Fruit fly (Drosophila melanogaster): ENCODE results near the gene CG42570.

CG42570 gene

DNA sequence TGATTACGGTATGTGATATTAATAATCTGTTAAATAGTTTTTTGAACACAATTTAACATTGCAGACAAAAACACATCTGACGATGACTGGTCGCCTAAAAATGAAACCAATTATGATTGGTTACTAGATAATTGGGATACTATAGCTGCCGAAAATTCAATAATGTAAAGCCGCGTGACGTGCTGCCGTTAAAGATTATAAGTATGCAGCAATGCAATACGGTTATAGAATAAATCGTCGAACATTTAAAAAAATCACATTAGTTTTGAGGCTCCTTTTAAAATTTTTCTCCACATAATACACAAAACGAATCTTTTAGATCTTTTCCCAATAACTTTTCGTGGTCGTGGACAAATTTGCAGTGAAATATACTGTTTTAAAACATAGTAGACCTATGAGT lies at the start of gene CG42570:
TSS of gene CG42570 (plus strand) at position 301 of the 400 bp plus-strand sequence.
- TF ChIP-seq noc (tag; optimal IDR thresholded peaks at IDR 0.05): no peak

DNA sequence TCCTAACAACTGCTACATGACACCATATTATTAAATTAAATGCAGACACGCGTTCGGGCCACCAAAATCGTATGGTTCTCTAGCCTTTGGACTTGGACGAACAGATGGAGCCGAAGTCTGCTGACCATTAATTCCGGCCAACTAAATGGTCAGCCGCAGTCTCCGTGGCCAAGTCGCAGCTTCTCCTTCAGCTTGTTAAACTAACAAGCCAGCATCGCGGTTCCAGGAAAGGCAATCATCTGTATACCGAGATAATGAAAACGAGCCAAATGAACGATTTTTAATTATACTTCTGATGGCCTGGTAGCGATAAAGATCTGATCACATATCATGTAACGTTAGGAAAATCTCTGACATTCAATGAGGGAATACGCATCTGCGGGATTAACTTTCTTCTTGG lies 47.7 kb upstream of the CG42570 start:
- TF ChIP-seq noc (tag; optimal IDR thresholded peaks at IDR 0.05): no peak

DNA sequence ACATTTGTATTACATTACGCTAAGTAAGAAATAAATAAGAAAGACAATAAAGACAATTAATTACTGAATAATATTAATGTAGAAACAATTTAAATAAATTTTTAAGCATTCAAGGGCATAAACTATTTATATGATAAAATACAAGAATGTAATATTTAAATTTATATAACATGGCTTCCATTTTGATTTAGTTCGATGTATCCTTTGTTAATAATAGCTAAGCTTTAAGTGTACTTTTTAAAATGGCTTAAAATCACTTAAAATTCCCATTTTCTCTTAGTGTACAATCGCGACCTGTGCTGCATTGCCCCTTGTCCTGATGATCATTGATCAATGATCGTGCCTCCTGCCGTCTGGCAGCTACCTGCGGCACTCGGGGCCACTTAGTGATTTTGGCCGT lies 47.2 kb upstream of the CG42570 start:
- TF ChIP-seq noc (tag; optimal IDR thresholded peaks at IDR 0.05): no peak

DNA sequence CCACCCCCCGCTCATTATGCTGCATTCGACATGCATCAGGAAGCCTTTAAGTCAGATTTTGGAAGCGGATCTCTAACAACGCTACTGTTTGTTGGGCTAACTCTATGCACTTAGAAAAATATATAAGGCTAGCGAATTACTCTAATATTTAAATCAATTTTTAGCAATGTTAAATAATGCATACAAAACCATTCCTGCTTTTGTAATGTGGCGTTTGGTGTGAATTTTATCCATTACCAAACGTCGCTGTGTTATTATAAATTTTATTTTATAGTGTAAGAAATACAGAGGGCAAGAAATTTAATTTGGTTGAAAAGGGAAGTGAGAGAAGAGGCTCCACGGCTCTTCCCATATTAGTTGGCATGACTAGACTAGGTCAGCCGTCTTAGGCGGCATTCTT lies 44.8 kb upstream of the CG42570 start:
- no peak for TF ChIP-seq noc (tag; optimal IDR thresholded peaks at IDR 0.05)

DNA sequence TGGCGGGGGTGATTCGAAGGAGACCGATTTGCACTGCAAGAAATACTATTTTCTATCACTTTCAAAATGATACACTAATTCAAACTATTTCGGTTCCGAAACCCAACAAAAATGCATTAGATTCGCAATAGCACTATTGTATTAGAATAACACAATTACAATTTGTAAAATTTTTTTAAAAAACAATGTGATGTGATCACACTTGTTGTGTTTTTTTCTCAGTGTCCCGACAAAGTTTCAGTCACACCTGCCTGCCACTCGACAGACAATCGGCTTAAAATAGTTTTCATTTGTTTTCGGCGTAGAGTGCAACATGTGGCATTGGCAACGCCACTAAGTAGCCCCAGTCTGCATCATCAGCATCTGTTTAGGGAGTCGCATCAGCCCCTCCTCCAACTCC lies 42.5 kb upstream of the CG42570 start:
- TF ChIP-seq noc (tag; optimal IDR thresholded peaks at IDR 0.05): no peak

DNA sequence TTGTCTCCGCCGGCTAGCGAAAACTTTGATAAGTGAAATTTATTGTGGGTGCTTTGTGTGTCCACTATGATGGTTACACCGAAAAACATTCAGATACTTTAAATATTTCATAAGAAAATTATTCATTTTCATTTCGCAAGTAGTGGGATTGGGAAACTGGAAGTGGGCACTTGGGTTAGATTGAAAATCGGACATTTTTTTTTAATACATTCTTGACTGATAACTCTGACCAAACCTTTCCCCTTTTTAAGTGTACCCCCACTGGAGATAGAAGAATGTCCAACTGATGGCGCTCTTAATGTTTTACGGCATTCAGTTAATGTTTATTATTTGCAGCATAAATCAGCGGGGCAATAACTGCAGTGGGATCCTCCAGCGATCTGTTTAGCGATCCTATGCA lies 40.0 kb upstream of the CG42570 start:
- no peak for TF ChIP-seq noc (tag; optimal IDR thresholded peaks at IDR 0.05)

DNA sequence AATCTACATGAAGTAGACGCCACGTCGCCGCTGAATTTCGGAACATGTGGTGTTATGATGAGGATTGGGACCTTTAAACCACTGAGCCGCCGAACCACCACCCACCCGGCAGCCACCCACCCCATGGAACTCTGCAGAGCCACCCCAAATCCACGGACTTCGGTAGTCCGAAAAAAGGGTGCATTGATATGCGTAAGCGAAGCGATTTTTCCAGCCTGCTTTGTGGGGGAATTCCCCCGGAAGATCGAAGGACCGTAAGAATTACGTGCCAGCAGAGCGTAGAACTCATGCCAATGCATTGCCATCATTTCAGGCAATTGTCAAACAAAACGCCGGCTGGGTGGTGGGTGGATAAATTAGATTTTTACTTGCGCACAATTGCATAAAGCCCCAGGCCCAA lies 39.3 kb upstream of the CG42570 start:
- TF ChIP-seq noc (tag; optimal IDR thresholded peaks at IDR 0.05): no peak

DNA sequence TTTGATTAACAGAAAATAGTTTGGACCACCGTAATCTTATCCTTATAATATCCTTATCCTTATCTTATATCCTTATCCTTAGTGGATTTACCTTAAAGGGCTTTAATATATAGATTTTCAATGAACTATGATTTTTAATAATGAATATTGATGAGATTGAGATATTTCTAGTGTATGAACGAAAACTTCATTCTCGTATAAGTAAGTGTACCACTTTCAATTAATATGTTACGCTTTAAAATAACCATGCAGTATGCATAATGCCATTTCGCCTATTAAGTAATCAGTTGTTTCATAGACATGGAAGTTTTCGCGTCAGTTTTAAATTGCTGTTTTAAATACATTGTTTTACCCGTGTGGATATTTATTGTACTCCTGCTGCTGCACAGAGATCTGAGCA lies 38.2 kb upstream of the CG42570 start, which contains the start of gene CG7304:
TSS of gene CG7304 (plus strand) at position 301 of the 400 bp plus-strand sequence.
- TF ChIP-seq noc (tag; optimal IDR thresholded peaks at IDR 0.05): no peak

DNA sequence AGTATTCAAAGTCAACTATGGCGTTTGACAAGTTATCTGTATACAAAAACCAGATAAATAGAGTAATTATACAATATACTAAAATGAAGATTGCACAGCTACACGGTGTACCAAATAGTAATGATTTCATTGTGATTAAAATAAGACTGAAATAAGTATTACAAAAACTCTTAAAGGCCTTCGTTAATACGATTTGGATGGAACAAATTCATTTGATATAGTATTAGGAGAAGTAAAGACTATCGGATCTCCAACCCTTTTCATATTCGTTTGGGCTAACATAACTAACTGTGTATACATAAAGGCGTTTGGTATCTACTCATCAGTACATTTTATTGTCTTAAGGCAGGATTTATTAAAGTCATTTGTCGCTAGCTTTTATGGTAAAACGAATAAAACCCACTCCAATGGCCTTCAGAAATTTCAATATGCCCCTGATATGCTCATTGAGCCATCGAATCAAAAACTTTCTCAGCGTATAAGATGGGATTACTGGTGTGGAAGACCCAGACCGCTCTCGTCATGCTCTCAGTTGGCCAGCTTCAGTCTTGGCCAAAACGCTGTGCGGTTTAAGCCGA lies 34.2 kb upstream of the CG42570 start, which contains the start of the genes CG7579 and Pgant8:
TSS of gene CG7579 (minus strand) at position 101 of the 578 bp plus-strand sequence.
TSS of gene Pgant8 (plus strand) at position 528 of the 578 bp plus-strand sequence.
- TF ChIP-seq noc (tag; optimal IDR thresholded peaks at IDR 0.05): no peak

DNA sequence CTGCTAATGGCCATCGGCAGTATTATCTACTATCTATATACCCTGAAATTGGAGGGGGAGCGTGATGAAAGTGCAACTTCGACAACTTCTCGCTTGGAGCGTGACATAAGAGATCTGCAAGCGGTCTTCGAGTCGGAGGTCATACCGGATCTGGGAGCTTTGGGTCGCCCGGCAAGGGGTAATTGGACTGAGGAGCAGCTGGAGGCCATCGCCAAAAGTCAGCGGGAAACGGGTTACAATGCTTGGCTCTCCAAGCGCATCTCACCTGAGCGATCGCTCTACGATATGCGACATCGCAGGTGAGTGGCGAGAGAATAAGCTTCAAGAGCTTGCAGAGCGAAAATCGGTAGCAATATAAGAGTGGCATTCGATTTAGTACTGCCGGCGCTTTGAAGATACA lies 33.6 kb upstream of the CG42570 start:
- TF ChIP-seq noc (tag; optimal IDR thresholded peaks at IDR 0.05): no peak

DNA sequence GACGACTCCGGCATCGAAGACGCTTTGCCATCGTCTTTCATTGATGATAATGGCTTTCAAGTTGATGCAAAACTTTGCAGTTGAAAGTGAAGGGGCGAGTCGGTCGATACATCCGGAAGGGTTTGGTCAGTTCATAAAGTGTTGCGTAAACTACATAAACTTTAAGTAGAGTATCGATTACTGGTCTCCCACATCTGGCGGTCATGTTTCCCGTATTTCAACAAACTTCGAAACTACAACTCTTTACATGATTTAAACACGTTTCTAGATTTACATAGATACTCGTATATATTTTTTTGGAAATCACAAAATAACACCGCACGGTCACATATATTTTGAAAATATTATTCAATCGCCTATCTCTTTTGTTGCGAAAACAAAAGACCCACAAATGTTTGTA lies 29.8 kb upstream of the CG42570 start, which contains the start of gene CG34452:
TSS of gene CG34452 (minus strand) at position 101 of the 400 bp plus-strand sequence.
- TF ChIP-seq noc (tag; optimal IDR thresholded peaks at IDR 0.05): no peak

DNA sequence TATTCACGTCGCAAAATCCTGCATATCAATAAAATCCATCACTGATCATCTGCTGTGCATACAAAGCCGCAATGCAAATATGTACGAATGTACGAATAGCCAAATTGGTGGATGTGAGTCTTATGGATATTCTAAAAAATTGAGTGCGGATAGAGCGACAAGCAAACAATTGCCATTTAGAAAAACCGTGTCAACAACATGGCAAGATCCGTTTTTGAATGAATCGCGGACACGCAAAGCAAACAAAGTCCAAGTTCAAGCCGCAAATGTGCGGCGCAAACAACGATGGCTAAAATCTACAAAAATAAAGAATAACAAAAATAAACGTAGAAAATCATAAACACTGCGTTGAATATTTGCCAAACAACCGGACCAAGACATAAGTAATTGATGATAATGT lies 28.1 kb upstream of the CG42570 start:
- peak; percentile 48 for TF ChIP-seq noc (tag; optimal IDR thresholded peaks at IDR 0.05)

DNA sequence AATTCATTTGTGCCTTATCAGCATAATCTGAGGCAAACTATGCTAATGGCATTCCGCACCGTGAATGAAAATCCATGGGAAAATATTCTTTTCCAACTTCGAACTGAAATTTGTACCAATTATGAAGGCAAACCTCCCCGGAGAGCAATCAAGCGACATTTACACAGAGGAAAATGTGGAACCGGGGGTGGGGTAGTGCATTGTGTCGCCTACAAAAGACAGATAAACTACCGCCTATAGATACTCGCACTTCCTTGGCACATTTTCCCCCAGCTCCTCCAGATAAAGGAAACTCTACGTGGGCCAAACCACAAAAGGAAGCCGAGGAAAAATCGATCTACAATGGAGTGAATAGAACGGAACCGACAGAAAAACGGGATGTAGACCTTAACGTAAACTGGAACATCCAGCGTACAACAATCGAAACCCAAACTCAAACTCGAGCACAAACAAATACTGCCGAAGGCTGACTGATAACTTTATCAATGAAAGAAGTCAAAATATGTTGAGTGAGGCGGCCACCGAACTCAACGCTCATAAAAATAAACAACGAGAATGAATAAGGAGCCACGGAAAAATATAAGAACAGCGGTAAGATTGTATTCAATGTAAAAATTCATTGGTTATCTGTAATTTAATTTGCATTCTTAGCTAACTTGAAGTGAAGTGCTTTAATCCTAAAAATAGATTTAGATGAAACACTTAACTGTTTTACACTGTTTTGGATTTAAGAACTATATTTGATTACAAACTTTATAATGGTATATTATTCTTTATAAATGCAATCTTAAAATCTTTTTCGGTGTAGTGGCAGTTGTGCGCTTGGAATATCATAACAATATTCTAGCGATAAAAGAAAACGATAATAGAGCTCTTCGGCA lies 26.7 kb upstream of the CG42570 start:
- TF ChIP-seq noc (tag; optimal IDR thresholded peaks at IDR 0.05): peak; percentile 31

DNA sequence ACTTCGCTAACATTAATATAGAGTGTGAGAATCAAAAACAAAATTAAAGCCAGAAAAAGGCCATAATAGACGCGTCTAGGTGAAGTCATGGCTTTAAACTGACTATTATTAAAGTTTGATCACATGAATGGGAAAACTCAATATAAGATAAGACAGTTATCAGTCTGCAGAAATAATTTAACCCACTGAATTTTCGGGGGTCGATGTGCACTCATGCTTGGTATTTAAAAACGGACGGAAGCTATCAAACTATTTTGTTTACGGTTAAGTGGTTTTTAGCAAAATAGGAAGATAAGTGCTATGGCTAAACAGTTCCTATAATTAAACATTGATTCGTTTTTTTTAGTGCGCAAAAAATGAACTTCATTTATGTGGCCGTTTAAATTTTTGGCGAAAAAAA lies 25.7 kb upstream of the CG42570 start, which contains the start of gene CG34451:
TSS of gene CG34451 (minus strand) at position 101 of the 400 bp plus-strand sequence.
- TF ChIP-seq noc (tag; optimal IDR thresholded peaks at IDR 0.05): no peak

DNA sequence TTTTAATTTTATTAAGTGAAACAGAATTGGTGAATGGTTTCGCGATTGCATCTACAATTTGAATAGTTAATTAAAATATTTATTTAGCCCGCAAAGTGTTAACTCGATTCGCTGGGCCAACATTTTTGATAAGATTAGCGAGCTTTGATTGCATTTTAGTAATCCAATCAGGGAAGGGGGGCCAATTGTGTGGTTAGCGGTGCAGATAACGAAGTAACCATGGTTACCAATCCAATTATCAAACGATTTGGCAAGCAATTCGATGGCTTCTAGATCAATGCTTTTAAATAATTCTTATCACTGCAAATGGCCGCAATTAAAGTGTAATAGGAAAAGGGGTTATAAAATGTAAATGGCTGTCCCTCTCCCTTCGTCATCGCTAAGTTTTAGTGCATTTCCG lies 25.2 kb upstream of the CG42570 start:
- TF ChIP-seq noc (tag; optimal IDR thresholded peaks at IDR 0.05): no peak

DNA sequence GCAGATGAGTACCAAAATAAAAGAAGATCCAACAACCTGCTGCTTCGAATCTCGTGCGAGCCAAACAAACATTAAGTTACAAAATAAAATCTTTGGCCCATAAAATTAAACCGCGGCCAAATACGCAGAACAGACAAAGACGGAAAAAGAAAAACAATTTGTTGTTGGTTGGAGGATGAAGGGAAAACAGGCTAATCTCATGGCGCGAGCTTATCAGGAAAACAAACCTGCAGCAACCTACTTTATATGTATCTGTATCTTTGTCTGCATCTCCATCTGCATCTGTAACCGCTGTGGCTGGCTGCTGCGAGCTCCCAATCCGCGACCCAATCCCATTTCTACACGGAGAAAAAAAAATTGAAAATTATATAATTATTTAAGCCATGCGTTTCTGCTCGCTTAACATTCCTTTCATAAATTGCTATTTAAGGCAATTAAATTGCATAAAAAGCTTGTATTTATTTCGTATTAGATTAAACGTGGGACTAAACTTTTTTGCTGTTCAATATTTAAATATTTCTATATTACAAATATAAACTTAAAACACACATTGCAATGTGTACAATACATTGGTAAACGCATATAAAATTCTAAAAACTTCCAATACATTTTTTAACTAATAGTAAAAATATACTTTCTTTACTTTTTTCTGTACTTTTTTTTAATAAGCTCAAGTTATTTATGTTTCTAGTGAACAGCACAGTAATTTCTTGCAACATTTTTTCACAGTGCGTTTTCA lies 24.7 kb upstream of the CG42570 start:
- no peak for TF ChIP-seq noc (tag; optimal IDR thresholded peaks at IDR 0.05)

Data from whole organism, larva.